Worm (Caenorhabditis elegans): ENCODE data around the gene clh-5.

- TF ChIP-seq F52B5.7 (tag; optimal IDR thresholded peaks at IDR 0.05), result no peak
- peak; percentile 46; the same call in 1 of the 2 replicates for TF ChIP-seq attf-3 (GFP tag; conservative IDR thresholded peaks at IDR 0.05)
Measured at ce11 chrII:9060332-9060840, 38.0 kb downstream of the clh-5 start.
